Fruit fly (Drosophila melanogaster): ENCODE data around the gene CG14864.

The CG14864 gene

dm6 chr3R:15286693-15287041, 18.3 kb upstream of the CG14864 start (continued):
- TF ChIP-seq sisA (GFP tag; IDR thresholded peaks at IDR 0.05) (no peak), onecut (GFP tag; IDR thresholded peaks at IDR 0.05) (peak; percentile 11; the same call in 1 of the 2 replicates), CG7839 (tag; optimal IDR thresholded peaks at IDR 0.05) (no peak), Oaz (GFP tag; IDR thresholded peaks at IDR 0.05) (no peak), Ets97D (GFP tag; optimal IDR thresholded peaks at IDR 0.05) (no peak), CG10321 (GFP tag; IDR thresholded peaks at IDR 0.05) (no peak), CG7987 (GFP tag; optimal IDR thresholded peaks at IDR 0.05) (peak; percentile 9), Awh (GFP tag; IDR thresholded peaks at IDR 0.05) (no peak), CG11696 (GFP tag; IDR thresholded peaks at IDR 0.05) (no peak), CG11504 (tag; optimal IDR thresholded peaks at IDR 0.05) (no peak), CG17186 (GFP tag; optimal IDR thresholded peaks at IDR 0.05) (no peak), HLH4C (GFP tag; IDR thresholded peaks at IDR 0.05; ENCODE audit: partially characterized antibody) (no peak), CG2202 (tag; optimal IDR thresholded peaks at IDR 0.05) (no peak), CG2678 (tag; optimal IDR thresholded peaks at IDR 0.05) (peak; percentile 7), jumu (GFP tag; optimal IDR thresholded peaks at IDR 0.05) (no peak), vvl (GFP tag; IDR thresholded peaks at IDR 0.05) (no peak), otp (GFP tag; IDR thresholded peaks at IDR 0.05) (no peak), CG10366 (GFP tag; IDR thresholded peaks at IDR 0.05) (no peak), Aef1 (GFP tag; IDR thresholded peaks at IDR 0.05) (no peak), CG2712 (tag; optimal IDR thresholded peaks at IDR 0.05) (no peak), ftz-f1 (GFP tag; optimal IDR thresholded peaks at IDR 0.05) (peak; percentile 17), CG17612 (GFP tag; IDR thresholded peaks at IDR 0.05) (no peak), dan (GFP tag; IDR thresholded peaks at IDR 0.05) (no peak), CG9876 (GFP tag; optimal IDR thresholded peaks at IDR 0.05) (no peak), CG7745 (tag; optimal IDR thresholded peaks at IDR 0.05) (no peak), CG9797 (GFP tag; optimal IDR thresholded peaks at IDR 0.05) (no peak), CG13624 (GFP tag; optimal IDR thresholded peaks at IDR 0.05) (no peak), gcm2 (GFP tag; optimal IDR thresholded peaks at IDR 0.05) (no peak), Hmx (GFP tag; optimal IDR thresholded peaks at IDR 0.05) (no peak), CG11085 (GFP tag; IDR thresholded peaks at IDR 0.05) (no peak), CG10147 (GFP tag; optimal IDR thresholded peaks at IDR 0.05) (no peak), ems (GFP tag; optimal IDR thresholded peaks at IDR 0.05) (no peak), Atf6 (GFP tag; IDR thresholded peaks at IDR 0.05) (no peak), Meics (GFP tag; optimal IDR thresholded peaks at IDR 0.05) (no peak), NC2β (GFP tag; optimal IDR thresholded peaks at IDR 0.05) (no peak), sens-2 (GFP tag; IDR thresholded peaks at IDR 0.05) (no peak), lbe (GFP tag; optimal IDR thresholded peaks at IDR 0.05) (no peak), Hmr (GFP tag; optimal IDR thresholded peaks at IDR 0.05) (peak; percentile 35), da (GFP tag; optimal IDR thresholded peaks at IDR 0.05) (no peak), Lpt (GFP tag; optimal IDR thresholded peaks at IDR 0.05) (no peak), CG17829 (tag; optimal IDR thresholded peaks at IDR 0.05) (no peak), Hsf (GFP tag; optimal IDR thresholded peaks at IDR 0.05) (no peak), esg (GFP tag; conservative IDR thresholded peaks at IDR 0.05) (no peak), MESR4 (GFP tag; optimal IDR thresholded peaks at IDR 0.05) (no peak), gro (GFP tag; optimal IDR thresholded peaks at IDR 0.05) (no peak), CG8089 (GFP tag; optimal IDR thresholded peaks at IDR 0.05) (no peak), sqz (GFP tag; optimal IDR thresholded peaks at IDR 0.05) (peak; percentile 82), sob (GFP tag; IDR thresholded peaks at IDR 0.05) (no peak), Hr39 (optimal IDR thresholded peaks at IDR 0.05) (no peak), CG3838 (GFP tag; optimal IDR thresholded peaks at IDR 0.05) (no peak), wor (GFP tag; IDR thresholded peaks at IDR 0.05) (no peak), en (GFP tag; optimal IDR thresholded peaks at IDR 0.05) (no peak), CG3726 (GFP tag; IDR thresholded peaks at IDR 0.05) (no peak), CG4424 (GFP tag; optimal IDR thresholded peaks at IDR 0.05) (no peak)

Measured in whole organism, embryonic.